Fruit fly (Drosophila melanogaster) whole organism: ENCODE results near the gene CG7183.

Source experiments
- CG8478 ChIP-seq: fragments of >200 bp; optimal IDR thresholded peaks from 2 replicates; lab custom pipeline; 2018; ENCODE audit warnings: inconsistent platforms
- Dll ChIP-seq: fragments of >200 bp; optimal IDR thresholded peaks from 2 replicates; lab custom pipeline; 2017
- pan ChIP-seq: fragments of >200 bp; optimal IDR thresholded peaks from 2 replicates; lab custom pipeline; 2017
- psq ChIP-seq: fragments of >200 bp; optimal IDR thresholded peaks from 2 replicates; lab custom pipeline; 2017
- usp ChIP-seq: fragments of >200 bp; optimal IDR thresholded peaks from 2 replicates; lab custom pipeline; 2017; ENCODE audit warnings: missing biosample characterization, missing genetic modification characterization, mixed read lengths

dm6 chr3R:18235879-18236278, 15.4 kb upstream of the CG7183 start, which contains the start of gene repo:
- TF ChIP-seq Dll (lab: Kevin White, UChicago) = no peak
- TF ChIP-seq CG8478 (lab: Kevin White, UChicago) = no peak
- no peak for TF ChIP-seq usp (GFP tag; lab: Kevin White, UChicago)
- no peak for TF ChIP-seq pan (lab: Kevin White, UChicago)
- TF ChIP-seq psq (lab: Kevin White, UChicago) = no peak
